Fruit fly (Drosophila melanogaster) whole organism, prepupa: ENCODE results near the gene Kah.

Experiments used
- CG10631 ChIP-seq: fragments of 200-800 bp; sonication (Bioruptor generic); optimal IDR thresholded peaks from 2 replicates; lab custom pipeline; 2016; ENCODE audit warnings: missing biosample characterization, missing genetic modification characterization
- CG10669 ChIP-seq: fragments of 200-800 bp; sonication (Bioruptor generic); optimal IDR thresholded peaks from 3 replicates; lab custom pipeline; 2018; ENCODE audit warnings: missing biosample characterization, mild to moderate bottlenecking, missing genetic modification characterization, moderate library complexity
- CG11762 ChIP-seq: fragments of 200-800 bp; sonication (Bioruptor generic); optimal IDR thresholded peaks from 3 replicates; lab custom pipeline; 2016; ENCODE audit warnings: missing biosample characterization, missing genetic modification characterization; ENCODE audit not compliant: insufficient read depth
- CG15336 ChIP-seq: fragments of 200-800 bp; sonication (Bioruptor generic); IDR thresholded peaks from 2 replicates; pipeline ENCODE4 v1.3.6; 2022; ENCODE audit warnings: missing biosample characterization, missing genetic modification characterization
- CG1621 ChIP-seq: fragments of 200-800 bp; sonication (Bioruptor generic); optimal IDR thresholded peaks from 3 replicates; lab custom pipeline; 2018; ENCODE audit warnings: missing biosample characterization, mild to moderate bottlenecking, missing genetic modification characterization
- CG16779 ChIP-seq: fragments of 200-800 bp; sonication (Bioruptor generic); optimal IDR thresholded peaks from 3 replicates; lab custom pipeline; 2017; ENCODE audit warnings: missing biosample characterization, mild to moderate bottlenecking, missing genetic modification characterization
- CG3032 ChIP-seq: fragments of 200-800 bp; optimal IDR thresholded peaks from 2 replicates; lab custom pipeline; 2019; ENCODE audit warnings: missing biosample characterization, mild to moderate bottlenecking, missing genetic modification characterization, moderate library complexity
- CG31627 ChIP-seq: fragments of 200-800 bp; sonication (Bioruptor generic); optimal IDR thresholded peaks from 3 replicates; lab custom pipeline; 2016; ENCODE audit warnings: missing biosample characterization, missing genetic modification characterization
- CG34406 ChIP-seq: fragments of 200-800 bp; sonication (Bioruptor generic); optimal IDR thresholded peaks from 3 replicates; lab custom pipeline; 2016; ENCODE audit warnings: missing biosample characterization, missing genetic modification characterization
- CG3919 ChIP-seq: fragments of 200-800 bp; sonication (Bioruptor generic); optimal IDR thresholded peaks from 3 replicates; lab custom pipeline; 2016; ENCODE audit warnings: missing biosample characterization, missing genetic modification characterization
- CG4318 ChIP-seq: fragments of 200-800 bp; sonication (Bioruptor generic); optimal IDR thresholded peaks from 3 replicates; lab custom pipeline; 2017; ENCODE audit warnings: missing biosample characterization, mild to moderate bottlenecking, missing genetic modification characterization
- CG6163 ChIP-seq: fragments of 200-800 bp; sonication (Bioruptor generic); IDR thresholded peaks from 3 replicates; pipeline ENCODE4 v1.3.6; 2022; ENCODE audit warnings: missing biosample characterization, missing genetic modification characterization
- CG6854 ChIP-seq: fragments of 200-800 bp; sonication (Bioruptor generic); optimal IDR thresholded peaks from 2 replicates; lab custom pipeline; 2017; ENCODE audit warnings: missing biosample characterization, mild to moderate bottlenecking, missing genetic modification characterization
- CG7368 ChIP-seq: fragments of 200-800 bp; sonication (Bioruptor generic); optimal IDR thresholded peaks from 3 replicates; lab custom pipeline; 2016; ENCODE audit warnings: missing biosample characterization, missing genetic modification characterization
- CG8119 ChIP-seq: fragments of 200-800 bp; sonication (Bioruptor generic); IDR thresholded peaks from 3 replicates; pipeline ENCODE4 v1.3.6; 2022; ENCODE audit warnings: missing biosample characterization, missing genetic modification characterization
- CG8319 ChIP-seq: fragments of 200-800 bp; sonication (Bioruptor generic); optimal IDR thresholded peaks from 3 replicates; lab custom pipeline; 2016; ENCODE audit warnings: missing biosample characterization, missing genetic modification characterization
- CG8632 ChIP-seq: fragments of 200-800 bp; sonication (Bioruptor generic); optimal IDR thresholded peaks from 3 replicates; lab custom pipeline; 2016; ENCODE audit warnings: missing biosample characterization, missing genetic modification characterization
- CG9139 ChIP-seq: fragments of 200-800 bp; sonication (Bioruptor generic); optimal IDR thresholded peaks from 3 replicates; lab custom pipeline; 2017; ENCODE audit warnings: missing biosample characterization, mild to moderate bottlenecking, missing genetic modification characterization
- Eip75B ChIP-seq: fragments of 200-800 bp; sonication (Bioruptor generic); optimal IDR thresholded peaks from 3 replicates; lab custom pipeline; 2016; ENCODE audit warnings: missing biosample characterization, missing genetic modification characterization
- Eip78C ChIP-seq: fragments of 200-800 bp; sonication (Bioruptor generic); peaks from one replicate; lab custom pipeline; 2016; ENCODE audit warnings: missing biosample characterization, missing genetic modification characterization
- Eip93F ChIP-seq: fragments of 200-800 bp; sonication (Bioruptor generic); optimal IDR thresholded peaks from 2 replicates; lab custom pipeline; 2016; ENCODE audit warnings: missing biosample characterization, mild to moderate bottlenecking, missing genetic modification characterization
- Ets21C ChIP-seq: fragments of 200-800 bp; sonication (Bioruptor generic); optimal IDR thresholded peaks from 3 replicates; lab custom pipeline; 2016; ENCODE audit warnings: missing biosample characterization, missing genetic modification characterization
- Ets96B ChIP-seq: fragments of 200-800 bp; optimal IDR thresholded peaks from 2 replicates; lab custom pipeline; 2019; ENCODE audit warnings: missing biosample characterization, mild to moderate bottlenecking, missing genetic modification characterization, moderate library complexity
- Gug ChIP-seq: fragments of 200-800 bp; sonication (Bioruptor generic); IDR thresholded peaks from 2 replicates; pipeline ENCODE4 v1.3.6; 2022; ENCODE audit warnings: missing biosample characterization, missing genetic modification characterization
- Hr38 ChIP-seq: sonication (Bioruptor generic); optimal IDR thresholded peaks from 2 replicates; lab custom pipeline; 2016; ENCODE audit warnings: missing biosample characterization, missing genetic modification characterization
- Hr4 ChIP-seq: fragments of 200-800 bp; sonication (Bioruptor generic); optimal IDR thresholded peaks from 3 replicates; lab custom pipeline; 2016; ENCODE audit warnings: missing biosample characterization, missing genetic modification characterization
- Lpt ChIP-seq: fragments of 200-800 bp; sonication (Bioruptor generic); optimal IDR thresholded peaks from 3 replicates; lab custom pipeline; 2016; ENCODE audit warnings: missing biosample characterization, missing genetic modification characterization
- Met ChIP-seq: fragments of 200-800 bp; sonication (Bioruptor generic); optimal IDR thresholded peaks from 3 replicates; lab custom pipeline; 2016; ENCODE audit warnings: missing biosample characterization, missing genetic modification characterization
- OdsH ChIP-seq: fragments of 200-800 bp; sonication (Bioruptor generic); optimal IDR thresholded peaks from 3 replicates; lab custom pipeline; 2016; ENCODE audit warnings: missing biosample characterization, missing genetic modification characterization
- Smox ChIP-seq: fragments of 200-800 bp; sonication (Bioruptor generic); optimal IDR thresholded peaks from 3 replicates; lab custom pipeline; 2016; ENCODE audit warnings: missing biosample characterization, missing genetic modification characterization
- Sox102F ChIP-seq: fragments of 200-800 bp; sonication (Bioruptor generic); optimal IDR thresholded peaks from 2 replicates; lab custom pipeline; 2016; ENCODE audit warnings: missing biosample characterization, mild to moderate bottlenecking, missing genetic modification characterization
- cyc ChIP-seq: fragments of 200-800 bp; sonication (Bioruptor generic); optimal IDR thresholded peaks from 3 replicates; lab custom pipeline; 2016; ENCODE audit warnings: missing biosample characterization, missing genetic modification characterization
- dac ChIP-seq: fragments of 200-800 bp; sonication (Bioruptor generic); optimal IDR thresholded peaks from 2 replicates; lab custom pipeline; 2017; ENCODE audit warnings: missing biosample characterization, mild to moderate bottlenecking, missing genetic modification characterization
- eg ChIP-seq: fragments of 200-800 bp; sonication (Bioruptor generic); IDR thresholded peaks from 3 replicates; pipeline ENCODE4 v1.3.6; 2022; ENCODE audit warnings: missing biosample characterization, missing genetic modification characterization
- esn ChIP-seq: fragments of 200-800 bp; sonication (Bioruptor generic); optimal IDR thresholded peaks from 2 replicates; lab custom pipeline; 2016; ENCODE audit warnings: missing biosample characterization, mild to moderate bottlenecking, missing genetic modification characterization, moderate library complexity
- fd85E ChIP-seq: fragments of 200-800 bp; sonication (Bioruptor generic); optimal IDR thresholded peaks from 3 replicates; lab custom pipeline; 2016; ENCODE audit warnings: missing biosample characterization, missing genetic modification characterization
- net ChIP-seq: fragments of 200-800 bp; sonication (Bioruptor generic); optimal IDR thresholded peaks from 3 replicates; lab custom pipeline; 2016; ENCODE audit warnings: missing biosample characterization, missing genetic modification characterization
- pdm3 ChIP-seq: fragments of 200-800 bp; sonication (Bioruptor generic); optimal IDR thresholded peaks from 3 replicates; lab custom pipeline; 2016; ENCODE audit warnings: missing biosample characterization, missing genetic modification characterization
- ss ChIP-seq, 2 experiments: fragments of 200-800 bp; sonication (Bioruptor generic); optimal IDR thresholded peaks; 2 replicates in 1 of 2; 3 replicates in 1 of 2; lab custom pipeline; 2017 to 2018; ENCODE audit warnings: mild to moderate bottlenecking in 2 of 2, missing biosample characterization in 2 of 2, missing genetic modification characterization in 2 of 2, moderate library complexity in 1 of 2
- topi ChIP-seq: fragments of 200-800 bp; sonication (Bioruptor generic); optimal IDR thresholded peaks from 3 replicates; lab custom pipeline; 2016; ENCODE audit warnings: missing biosample characterization, missing genetic modification characterization
- vri ChIP-seq: fragments of 200-800 bp; sonication (Bioruptor generic); optimal IDR thresholded peaks from 3 replicates; lab custom pipeline; 2016; ENCODE audit warnings: missing biosample characterization, mild to moderate bottlenecking, missing genetic modification characterization

Kah gene

dm6 chr3L:602531-602930 is 13.5 kb upstream of the Kah start (continued):
- peak; percentile 41 for TF ChIP-seq CG31627
- no peak for TF ChIP-seq dac (GFP tag; lab: Kevin White, UChicago)

- TF ChIP-seq eg (GFP tag; lab: Robert Waterston, UW): no peak
- TF ChIP-seq CG9139 (GFP tag; lab: Kevin White, UChicago): no peak
- TF ChIP-seq esn: no peak
- TF ChIP-seq CG16779 (tag; lab: Kevin White, UChicago): no peak
- TF ChIP-seq CG15336 (GFP tag; lab: Robert Waterston, UW): no peak
- no peak for TF ChIP-seq net (GFP tag; lab: Kevin White, UChicago)
- TF ChIP-seq CG8632 (GFP tag; lab: Kevin White, UChicago): no peak
- no peak for TF ChIP-seq Hr4 (GFP tag; lab: Kevin White, UChicago)
- TF ChIP-seq CG6854 (GFP tag; lab: Kevin White, UChicago): no peak
- TF ChIP-seq Sox102F (GFP tag; lab: Kevin White, UChicago): no peak
- no peak for TF ChIP-seq CG7368 (GFP tag; lab: Kevin White, UChicago)
- no peak for TF ChIP-seq CG34406 (GFP tag; lab: Kevin White, UChicago)
- no peak for TF ChIP-seq fd85E (GFP tag; lab: Kevin White, UChicago)
- no peak for TF ChIP-seq CG6163
These were observed 12.6 kb upstream of the Kah start for dm6 chr3L:601559-602136.

- peak; percentile 92 for TF ChIP-seq Eip93F (GFP tag; lab: Kevin White, UChicago)
- TF ChIP-seq CG3032 (tag; lab: Kevin White, UChicago): no peak
- TF ChIP-seq Eip75B (GFP tag; lab: Kevin White, UChicago): no peak
These were observed 12.0 kb upstream of the Kah start for dm6 chr3L:601104-601503.

- TF ChIP-seq CG1621 (tag; lab: Kevin White, UChicago): no peak
- peak; percentile 46 for TF ChIP-seq CG6854 (GFP tag; lab: Kevin White, UChicago)
These were observed 4.0 kb upstream of the Kah start, which contains the start of gene MED14 for dm6 chr3L:593102-593501. TSS of gene MED14 (plus strand) at chr3L:593246.

- TF ChIP-seq Smox (no peak), CG6163 (peak; percentile 10; the same call in 1 of the 3 replicates)
These were observed 3.2 kb upstream of the Kah start for dm6 chr3L:592251-592650.

dm6 chr3L:591370-591769 is 2.3 kb upstream of the Kah start:
- TF ChIP-seq OdsH (GFP tag; lab: Kevin White, UChicago): no peak
- no peak for TF ChIP-seq dac (GFP tag; lab: Kevin White, UChicago)
- no peak for TF ChIP-seq Eip78C
- TF ChIP-seq CG3032 (tag; lab: Kevin White, UChicago): peak; percentile 24
- TF ChIP-seq Lpt: no peak
- no peak for TF ChIP-seq CG11762
- 0 out of 3 replicates have a peak, but pooled peaks have one; percentile 20 for TF ChIP-seq eg (GFP tag; lab: Robert Waterston, UW)
- TF ChIP-seq CG3919 (GFP tag; lab: Kevin White, UChicago): no peak
- TF ChIP-seq CG8319: no peak
- no peak for TF ChIP-seq vri (GFP tag; lab: Kevin White, UChicago)
- TF ChIP-seq CG10631: no peak
- no peak for TF ChIP-seq CG6854 (GFP tag; lab: Kevin White, UChicago)
- no peak for TF ChIP-seq Met
- TF ChIP-seq CG10669 (GFP tag; lab: Kevin White, UChicago): no peak
- TF ChIP-seq CG8119: no peak; the same call in 2 of the 3 replicates
- no peak for TF ChIP-seq Smox
- no peak for TF ChIP-seq cyc (GFP tag; lab: Kevin White, UChicago)
- no peak for TF ChIP-seq Hr4 (GFP tag; lab: Kevin White, UChicago)
- TF ChIP-seq Hr38 (GFP tag; lab: Kevin White, UChicago): no peak
- no peak for TF ChIP-seq CG9139 (GFP tag; lab: Kevin White, UChicago)
- TF ChIP-seq pdm3: no peak
- TF ChIP-seq ss (GFP tag; optimal IDR thresholded peaks at IDR 0.05; lab: Kevin White, UChicago): no peak
- no peak for TF ChIP-seq Eip75B (GFP tag; lab: Kevin White, UChicago)
- no peak for TF ChIP-seq Gug (GFP tag; lab: Robert Waterston, UW)
- no peak for TF ChIP-seq Eip93F (GFP tag; lab: Kevin White, UChicago)
- no peak for TF ChIP-seq Sox102F (GFP tag; lab: Kevin White, UChicago)
- peak; percentile 53 for TF ChIP-seq Ets96B (tag; lab: Kevin White, UChicago)
- TF ChIP-seq CG4318 (GFP tag; lab: Kevin White, UChicago): no peak
- peak; percentile 56 for TF ChIP-seq CG15336 (GFP tag; lab: Robert Waterston, UW)
- no peak for TF ChIP-seq Ets21C (GFP tag; lab: Kevin White, UChicago)
- no peak for TF ChIP-seq topi (GFP tag; lab: Kevin White, UChicago)
